Fruit fly (Drosophila melanogaster): ENCODE data around the gene pns.

pns gene

dm6 chr3L:1592822-1593452 is 56.0 kb downstream of the pns start:
- TF ChIP-seq Vsx2 (GFP tag; optimal IDR thresholded peaks at IDR 0.05; ENCODE audit: partially characterized antibody) (peak; percentile 59), psq (GFP tag; optimal IDR thresholded peaks at IDR 0.05) (peak; percentile 80), OdsH (GFP tag; optimal IDR thresholded peaks at IDR 0.05) (no peak), Dif (GFP tag; optimal IDR thresholded peaks at IDR 0.05; ENCODE audit: partially characterized antibody) (peak; percentile 24)

Data from whole organism, wandering third instar larva.